Fruit fly (Drosophila melanogaster) whole organism: ENCODE measurements around the gene Spt3.

ENCODE experiments used
- EcR ChIP-seq, 2 experiments: fragments of >200 bp; optimal IDR thresholded peaks; 2 replicates each; lab custom pipeline; 2017; ENCODE audit warnings: missing biosample characterization in 2 of 2, missing genetic modification characterization in 2 of 2, missing genetic modification reagents in 2 of 2
- pan ChIP-seq: fragments of >200 bp; optimal IDR thresholded peaks from 2 replicates; lab custom pipeline; 2017
- usp ChIP-seq: fragments of >200 bp; optimal IDR thresholded peaks from 2 replicates; lab custom pipeline; 2017; ENCODE audit warnings: missing biosample characterization, missing genetic modification characterization, mixed read lengths

- no peak for TF ChIP-seq usp (GFP tag; lab: Kevin White, UChicago)
- TF ChIP-seq pan (lab: Kevin White, UChicago): no peak
- no peak for TF ChIP-seq EcR (GFP tag; optimal IDR thresholded peaks at IDR 0.05; lab: Kevin White, UChicago)
Observed at dm6 chr3R:11991538-11992164, 25.3 kb upstream of the Spt3 start.
